Fruit fly (Drosophila melanogaster): Measurements from ENCODE around the gene CG13671.

Gene CG13671

dm6 chr3L:8323817-8324216, 24.0 kb downstream of the CG13671 start:
- no peak for TF ChIP-seq bab1 (GFP tag; optimal IDR thresholded peaks at IDR 0.05)
- no peak for TF ChIP-seq CG14711 (tag; optimal IDR thresholded peaks at IDR 0.05)
- no peak for TF ChIP-seq toe (GFP tag; optimal IDR thresholded peaks at IDR 0.05)
- TF ChIP-seq cnc (optimal IDR thresholded peaks at IDR 0.05): no peak
- no peak for TF ChIP-seq cic (GFP tag; optimal IDR thresholded peaks at IDR 0.05)
- TF ChIP-seq CG5204 (GFP tag; optimal IDR thresholded peaks at IDR 0.05): no peak
- no peak for TF ChIP-seq CG11617 (GFP tag; optimal IDR thresholded peaks at IDR 0.05)
- TF ChIP-seq Crg-1 (GFP tag; optimal IDR thresholded peaks at IDR 0.05): no peak
- TF ChIP-seq tj (GFP tag; optimal IDR thresholded peaks at IDR 0.05): no peak
- TF ChIP-seq CG12768 (GFP tag; optimal IDR thresholded peaks at IDR 0.05): no peak
- TF ChIP-seq CG1620 (GFP tag; optimal IDR thresholded peaks at IDR 0.05): no peak
- no peak for TF ChIP-seq CG7045 (GFP tag; optimal IDR thresholded peaks at IDR 0.05)
- TF ChIP-seq pad (GFP tag; optimal IDR thresholded peaks at IDR 0.05): no peak
- no peak for TF ChIP-seq Clk (GFP tag; optimal IDR thresholded peaks at IDR 0.05)
- no peak for TF ChIP-seq Hr96 (GFP tag; optimal IDR thresholded peaks at IDR 0.05)
- TF ChIP-seq ovo (GFP tag; optimal IDR thresholded peaks at IDR 0.05): no peak
- no peak for TF ChIP-seq CG7101 (tag; optimal IDR thresholded peaks at IDR 0.05)
- no peak for TF ChIP-seq kay (GFP tag; ENCODE audit: borderline replicate concordance)

dm6 chr3L:8325559-8325958, 25.7 kb downstream of the CG13671 start, which contains the start of gene CG34461:
TSS of gene CG34461 (plus strand) at chr3L:8325859.
- no peak for TF ChIP-seq CG12768 (GFP tag; optimal IDR thresholded peaks at IDR 0.05)
- no peak for TF ChIP-seq CG7101 (tag; optimal IDR thresholded peaks at IDR 0.05)
- TF ChIP-seq cnc (optimal IDR thresholded peaks at IDR 0.05): no peak
- TF ChIP-seq CG11617 (GFP tag; optimal IDR thresholded peaks at IDR 0.05): no peak
- TF ChIP-seq CG5204 (GFP tag; optimal IDR thresholded peaks at IDR 0.05): no peak
- no peak for TF ChIP-seq Crg-1 (GFP tag; optimal IDR thresholded peaks at IDR 0.05)
- TF ChIP-seq Hr96 (GFP tag; optimal IDR thresholded peaks at IDR 0.05): no peak
- TF ChIP-seq CG1620 (GFP tag; optimal IDR thresholded peaks at IDR 0.05): no peak
- no peak for TF ChIP-seq CG33017 (tag; optimal IDR thresholded peaks at IDR 0.05)
- no peak for TF ChIP-seq bab1 (GFP tag; optimal IDR thresholded peaks at IDR 0.05)
- no peak for TF ChIP-seq CG7045 (GFP tag; optimal IDR thresholded peaks at IDR 0.05)
- TF ChIP-seq Clk (GFP tag; optimal IDR thresholded peaks at IDR 0.05): no peak
- no peak for TF ChIP-seq CG14711 (tag; optimal IDR thresholded peaks at IDR 0.05)
- no peak for TF ChIP-seq pad (GFP tag; optimal IDR thresholded peaks at IDR 0.05)
- TF ChIP-seq tj (GFP tag; optimal IDR thresholded peaks at IDR 0.05): no peak
- TF ChIP-seq toe (GFP tag; optimal IDR thresholded peaks at IDR 0.05): no peak
- TF ChIP-seq ovo (GFP tag; optimal IDR thresholded peaks at IDR 0.05): no peak
- TF ChIP-seq kay (GFP tag; ENCODE audit: borderline replicate concordance): no peak

- TF ChIP-seq CG14711 (tag; optimal IDR thresholded peaks at IDR 0.05): no peak
- no peak for TF ChIP-seq Clk (GFP tag; optimal IDR thresholded peaks at IDR 0.05)
- TF ChIP-seq Crg-1 (GFP tag; optimal IDR thresholded peaks at IDR 0.05): no peak
- TF ChIP-seq tj (GFP tag; optimal IDR thresholded peaks at IDR 0.05): no peak
- no peak for TF ChIP-seq CG33017 (tag; optimal IDR thresholded peaks at IDR 0.05)
- no peak for TF ChIP-seq bab1 (GFP tag; optimal IDR thresholded peaks at IDR 0.05)
- TF ChIP-seq ovo (GFP tag; optimal IDR thresholded peaks at IDR 0.05): no peak
- no peak for TF ChIP-seq Hr96 (GFP tag; optimal IDR thresholded peaks at IDR 0.05)
- TF ChIP-seq toe (GFP tag; optimal IDR thresholded peaks at IDR 0.05): no peak
- TF ChIP-seq CG7045 (GFP tag; optimal IDR thresholded peaks at IDR 0.05): no peak
- no peak for TF ChIP-seq CG12768 (GFP tag; optimal IDR thresholded peaks at IDR 0.05)
- no peak for TF ChIP-seq CG1620 (GFP tag; optimal IDR thresholded peaks at IDR 0.05)
- no peak for TF ChIP-seq kay (GFP tag; ENCODE audit: borderline replicate concordance)
- TF ChIP-seq CG11617 (GFP tag; optimal IDR thresholded peaks at IDR 0.05): no peak
- no peak for TF ChIP-seq cic (GFP tag; optimal IDR thresholded peaks at IDR 0.05)
- TF ChIP-seq pad (GFP tag; optimal IDR thresholded peaks at IDR 0.05): no peak
- TF ChIP-seq cnc (optimal IDR thresholded peaks at IDR 0.05): no peak
- TF ChIP-seq CG7101 (tag; optimal IDR thresholded peaks at IDR 0.05): no peak
- TF ChIP-seq Mnt (GFP tag; optimal IDR thresholded peaks at IDR 0.05): no peak
- no peak for TF ChIP-seq CG5204 (GFP tag; optimal IDR thresholded peaks at IDR 0.05)
These were observed 28.4 kb downstream of the CG13671 start, which contains the start of gene CG34462 for dm6 chr3L:8328283-8328682. TSS of gene CG34462 (plus strand) at chr3L:8328583.

- no peak for TF ChIP-seq Mnt (GFP tag; optimal IDR thresholded peaks at IDR 0.05)
- TF ChIP-seq pad (GFP tag; optimal IDR thresholded peaks at IDR 0.05): no peak
- TF ChIP-seq Clk (GFP tag; optimal IDR thresholded peaks at IDR 0.05): no peak
- TF ChIP-seq CG33017 (tag; optimal IDR thresholded peaks at IDR 0.05): no peak
- TF ChIP-seq CG14711 (tag; optimal IDR thresholded peaks at IDR 0.05): no peak
- TF ChIP-seq CG11617 (GFP tag; optimal IDR thresholded peaks at IDR 0.05): no peak
- no peak for TF ChIP-seq Hr96 (GFP tag; optimal IDR thresholded peaks at IDR 0.05)
- no peak for TF ChIP-seq cic (GFP tag; optimal IDR thresholded peaks at IDR 0.05)
- TF ChIP-seq kay (GFP tag; ENCODE audit: borderline replicate concordance): no peak
- no peak for TF ChIP-seq CG1620 (GFP tag; optimal IDR thresholded peaks at IDR 0.05)
- TF ChIP-seq CG7045 (GFP tag; optimal IDR thresholded peaks at IDR 0.05): no peak
- TF ChIP-seq CG5204 (GFP tag; optimal IDR thresholded peaks at IDR 0.05): no peak
These were observed 29.1 kb downstream of the CG13671 start for dm6 chr3L:8329005-8329404.

dm6 chr3L:8331414-8331813, 31.6 kb downstream of the CG13671 start:
- TF ChIP-seq cnc (optimal IDR thresholded peaks at IDR 0.05) (no peak), Hr96 (GFP tag; optimal IDR thresholded peaks at IDR 0.05) (no peak), cic (GFP tag; optimal IDR thresholded peaks at IDR 0.05) (no peak), ovo (GFP tag; optimal IDR thresholded peaks at IDR 0.05) (no peak), CG14711 (tag; optimal IDR thresholded peaks at IDR 0.05) (no peak), Crg-1 (GFP tag; optimal IDR thresholded peaks at IDR 0.05) (no peak), CG1620 (GFP tag; optimal IDR thresholded peaks at IDR 0.05) (no peak), Clk (GFP tag; optimal IDR thresholded peaks at IDR 0.05) (no peak), CG7101 (tag; optimal IDR thresholded peaks at IDR 0.05) (no peak), CG33017 (tag; optimal IDR thresholded peaks at IDR 0.05) (no peak), toe (GFP tag; optimal IDR thresholded peaks at IDR 0.05) (no peak), CG5204 (GFP tag; optimal IDR thresholded peaks at IDR 0.05) (no peak), CG11617 (GFP tag; optimal IDR thresholded peaks at IDR 0.05) (no peak), Mnt (GFP tag; optimal IDR thresholded peaks at IDR 0.05) (no peak), pad (GFP tag; optimal IDR thresholded peaks at IDR 0.05) (no peak), tj (GFP tag; optimal IDR thresholded peaks at IDR 0.05) (no peak), bab1 (GFP tag; optimal IDR thresholded peaks at IDR 0.05) (no peak), CG12768 (GFP tag; optimal IDR thresholded peaks at IDR 0.05) (no peak)
